Worm (Caenorhabditis elegans): ENCODE data around the gene srh-183.

srh-183 gene

ce11 chrV:19994665-19995064, 16.5 kb upstream of the srh-183 start:
- TF ChIP-seq hlh-13 (GFP tag; optimal IDR thresholded peaks at IDR 0.05): no peak
- TF ChIP-seq ceh-9 (tag; optimal IDR thresholded peaks at IDR 0.05): no peak
- no peak for TF ChIP-seq ceh-2 (tag; optimal IDR thresholded peaks at IDR 0.05)
- TF ChIP-seq elt-4 (tag; optimal IDR thresholded peaks at IDR 0.05): no peak
- TF ChIP-seq gmeb-2 (tag; optimal IDR thresholded peaks at IDR 0.05): no peak
- no peak for TF ChIP-seq eyg-1 (tag; optimal IDR thresholded peaks at IDR 0.05)
- no peak for TF ChIP-seq pag-3 (tag; optimal IDR thresholded peaks at IDR 0.05; ENCODE audit: borderline replicate concordance)
- TF ChIP-seq Y22D7AL.16 (tag; optimal IDR thresholded peaks at IDR 0.05): no peak
- no peak for TF ChIP-seq ceh-6 (GFP tag; optimal IDR thresholded peaks at IDR 0.05)
- TF ChIP-seq npax-4 (tag; optimal IDR thresholded peaks at IDR 0.05): no peak
- TF ChIP-seq ref-2 (tag; optimal IDR thresholded peaks at IDR 0.05): no peak
- no peak for TF ChIP-seq K09A11.1 (tag; optimal IDR thresholded peaks at IDR 0.05; ENCODE audit: insufficient read depth)
- no peak for TF ChIP-seq T23F11.4 (GFP tag; optimal IDR thresholded peaks at IDR 0.05)
- no peak for TF ChIP-seq lim-6 (tag; optimal IDR thresholded peaks at IDR 0.05)
- TF ChIP-seq fkh-10 (GFP tag; optimal IDR thresholded peaks at IDR 0.05): no peak
- TF ChIP-seq rnt-1 (tag; optimal IDR thresholded peaks at IDR 0.05): no peak
- no peak for TF ChIP-seq tbx-2 (tag; optimal IDR thresholded peaks at IDR 0.05)
- TF ChIP-seq fax-1 (tag; optimal IDR thresholded peaks at IDR 0.05): no peak
- no peak for TF ChIP-seq nhr-232 (tag; optimal IDR thresholded peaks at IDR 0.05)
- TF ChIP-seq ceh-14 (tag; optimal IDR thresholded peaks at IDR 0.05): no peak

- TF ChIP-seq ahr-1 (tag; optimal IDR thresholded peaks at IDR 0.05) (no peak), dve-1 (tag; optimal IDR thresholded peaks at IDR 0.05) (no peak), ceh-22 (tag; optimal IDR thresholded peaks at IDR 0.05) (no peak), sox-2 (GFP tag; IDR thresholded peaks at IDR 0.05) (no peak), unc-3 (GFP tag; conservative IDR thresholded peaks at IDR 0.05) (no peak), unc-3 (tag; optimal IDR thresholded peaks at IDR 0.05) (no peak), T23F11.4 (GFP tag; optimal IDR thresholded peaks at IDR 0.05) (no peak), unc-55 (GFP tag; optimal IDR thresholded peaks at IDR 0.05) (no peak), dmd-4 (tag; optimal IDR thresholded peaks at IDR 0.05; ENCODE audit: borderline replicate concordance) (no peak), ceh-9 (tag; optimal IDR thresholded peaks at IDR 0.05) (no peak), ztf-16 (tag; optimal IDR thresholded peaks at IDR 0.05) (no peak), ceh-30 (tag; optimal IDR thresholded peaks at IDR 0.05) (no peak), F13H6.1 (tag; optimal IDR thresholded peaks at IDR 0.05) (no peak), ttx-3 (tag; optimal IDR thresholded peaks at IDR 0.05) (no peak), sox-4 (tag; optimal IDR thresholded peaks at IDR 0.05) (no peak), pha-2 (tag; optimal IDR thresholded peaks at IDR 0.05) (no peak)
Observed at ce11 chrV:19994093-19994492, 16.0 kb upstream of the srh-183 start, which contains the start of gene Y60A3A.25. Gene Y60A3A.25 (minus strand): TSS chrV:19994193.

- no peak for TF ChIP-seq C08G9.2 (tag; optimal IDR thresholded peaks at IDR 0.05)
- no peak for TF ChIP-seq C38D4.7 (GFP tag; optimal IDR thresholded peaks at IDR 0.05)
- TF ChIP-seq unc-3 (GFP tag; conservative IDR thresholded peaks at IDR 0.05): no peak
- TF ChIP-seq unc-3 (tag; optimal IDR thresholded peaks at IDR 0.05): no peak
- TF ChIP-seq nfya-1 (tag; optimal IDR thresholded peaks at IDR 0.05): no peak
- TF ChIP-seq hlh-8 (tag; optimal IDR thresholded peaks at IDR 0.05): no peak
- TF ChIP-seq elt-2 (tag; optimal IDR thresholded peaks at IDR 0.05): no peak
- no peak for TF ChIP-seq mec-3 (tag; optimal IDR thresholded peaks at IDR 0.05; ENCODE audit: borderline replicate concordance)
- no peak for TF ChIP-seq elt-4 (tag; optimal IDR thresholded peaks at IDR 0.05)
- TF ChIP-seq ceh-2 (tag; optimal IDR thresholded peaks at IDR 0.05): no peak
- no peak for TF ChIP-seq pha-2 (tag; optimal IDR thresholded peaks at IDR 0.05)
Observed at ce11 chrV:19987684-19988083, 9.6 kb upstream of the srh-183 start, which contains the start of gene sri-67. Gene sri-67 (plus strand): TSS chrV:19987984.

Measured in whole organism, late embryonic.